Fruit fly (Drosophila melanogaster): ENCODE measurements around the gene CG13984.

DNA sequence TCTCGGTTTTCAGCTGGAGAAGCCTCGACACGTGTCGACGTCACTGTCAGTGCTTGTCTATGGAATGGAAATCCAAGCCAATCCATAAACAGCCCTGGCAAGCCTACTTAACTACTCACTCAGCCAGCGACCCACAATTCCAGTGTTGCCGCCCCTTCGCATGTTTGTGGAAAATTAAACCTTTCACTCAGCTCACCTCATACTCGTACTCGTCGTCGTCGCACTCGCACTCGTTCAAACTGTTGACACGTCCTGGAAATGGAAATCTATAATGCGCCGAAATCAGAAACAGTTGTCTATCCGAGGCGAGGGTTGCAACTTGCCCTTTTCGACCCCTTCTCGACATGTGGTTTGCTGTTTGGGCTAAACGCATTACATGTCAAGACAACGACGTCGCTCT lies 10.4 kb downstream of the CG13984 start:
- no peak for TF ChIP-seq N (GFP tag; optimal IDR thresholded peaks at IDR 0.05)
- TF ChIP-seq h (GFP tag; optimal IDR thresholded peaks at IDR 0.05) = no peak
- no peak for TF ChIP-seq psq (GFP tag; optimal IDR thresholded peaks at IDR 0.05)
- no peak for TF ChIP-seq Rel (GFP tag; optimal IDR thresholded peaks at IDR 0.05)
- TF ChIP-seq Rel (tag; optimal IDR thresholded peaks at IDR 0.05) = no peak
- TF ChIP-seq tai (GFP tag; optimal IDR thresholded peaks at IDR 0.05) = no peak
- TF ChIP-seq Myc (optimal IDR thresholded peaks at IDR 0.05) = no peak
- no peak for TF ChIP-seq rgr (GFP tag; optimal IDR thresholded peaks at IDR 0.05)
- no peak for TF ChIP-seq dsf (GFP tag; optimal IDR thresholded peaks at IDR 0.05; ENCODE audit: borderline replicate concordance)
- TF ChIP-seq br (GFP tag; optimal IDR thresholded peaks at IDR 0.05) = no peak
- no peak for TF ChIP-seq fru (GFP tag; optimal IDR thresholded peaks at IDR 0.05)
- TF ChIP-seq pan (optimal IDR thresholded peaks at IDR 0.05) = no peak
- no peak for TF ChIP-seq jim (GFP tag; optimal IDR thresholded peaks at IDR 0.05)
